Fruit fly (Drosophila melanogaster): ENCODE results near the gene Srrm1.

The Srrm1 gene

dm6 chr3L:13046758-13047157 is 10.1 kb downstream of the Srrm1 start, which contains the start of gene CG11279 (continued):
- TF ChIP-seq CG10543 (GFP tag; optimal IDR thresholded peaks at IDR 0.05), result no peak
- TF ChIP-seq sna (GFP tag; IDR thresholded peaks at IDR 0.05; ENCODE audit: partially characterized antibody), result peak; percentile 54; the same call in 1 of the 2 replicates
- TF ChIP-seq stwl (tag; optimal IDR thresholded peaks at IDR 0.05), result peak; percentile 53
- TF ChIP-seq CG9797 (GFP tag; optimal IDR thresholded peaks at IDR 0.05), result peak; percentile 14
- TF ChIP-seq Neu2 (GFP tag; optimal IDR thresholded peaks at IDR 0.05; ENCODE audit: borderline replicate concordance), result no peak
- TF ChIP-seq Poxn (GFP tag; IDR thresholded peaks at IDR 0.05), result no peak
- TF ChIP-seq CG9437 (GFP tag; optimal IDR thresholded peaks at IDR 0.05), result no peak
- peak; percentile 75 for TF ChIP-seq ato (GFP tag; IDR thresholded peaks at IDR 0.05; ENCODE audit: partially characterized antibody)
- TF ChIP-seq hbn (GFP tag; IDR thresholded peaks at IDR 0.05; ENCODE audit: partially characterized antibody), result peak; percentile 60; the same call in 1 of the 2 replicates
- peak; percentile 37; the same call in 1 of the 3 replicates for TF ChIP-seq knrl (GFP tag; IDR thresholded peaks at IDR 0.05; ENCODE audit: partially characterized antibody)
- TF ChIP-seq CG10274 (GFP tag; optimal IDR thresholded peaks at IDR 0.05), result no peak
- TF ChIP-seq CG42726 (GFP tag; IDR thresholded peaks at IDR 0.05; ENCODE audit: partially characterized antibody), result peak; percentile 39; the same call in 1 of the 2 replicates
- no peak for TF ChIP-seq CG10565 (GFP tag; optimal IDR thresholded peaks at IDR 0.05)
- TF ChIP-seq Hr51 (GFP tag; optimal IDR thresholded peaks at IDR 0.05), result no peak
- TF ChIP-seq CG17186 (GFP tag; optimal IDR thresholded peaks at IDR 0.05), result peak; percentile 12
- peak; percentile 50 for TF ChIP-seq CG1603 (tag; optimal IDR thresholded peaks at IDR 0.05)
- TF ChIP-seq CG7357 (GFP tag; IDR thresholded peaks at IDR 0.05), result no peak
- TF ChIP-seq mld (GFP tag; IDR thresholded peaks at IDR 0.05; ENCODE audit: partially characterized antibody), result 0 out of 3 replicates have a peak, but pooled peaks have one; percentile 29
- peak; percentile 54; the same call in 1 of the 3 replicates for TF ChIP-seq vnd (GFP tag; IDR thresholded peaks at IDR 0.05; ENCODE audit: partially characterized antibody)
- no peak for TF ChIP-seq CG34376 (GFP tag; optimal IDR thresholded peaks at IDR 0.05)
- TF ChIP-seq CG6689 (GFP tag; IDR thresholded peaks at IDR 0.05), result no peak
- no peak for TF ChIP-seq CG32772 (GFP tag; IDR thresholded peaks at IDR 0.05)
- no peak for TF ChIP-seq maf-S (GFP tag; optimal IDR thresholded peaks at IDR 0.05)
- peak; percentile 4 for TF ChIP-seq CG18011 (GFP tag; optimal IDR thresholded peaks at IDR 0.05)
- peak; percentile 31 for TF ChIP-seq CG10267 (tag; optimal IDR thresholded peaks at IDR 0.05)
- no peak for TF ChIP-seq CG8924 (tag; optimal IDR thresholded peaks at IDR 0.05)
- TF ChIP-seq tll (GFP tag; optimal IDR thresholded peaks at IDR 0.05), result no peak
- no peak for TF ChIP-seq Mad (GFP tag; optimal IDR thresholded peaks at IDR 0.05)
- no peak for TF ChIP-seq crp (GFP tag; optimal IDR thresholded peaks at IDR 0.05)
- TF ChIP-seq CG7556 (GFP tag; optimal IDR thresholded peaks at IDR 0.05), result no peak
- TF ChIP-seq Ets97D (GFP tag; optimal IDR thresholded peaks at IDR 0.05), result peak; percentile 37
- TF ChIP-seq psq (GFP tag; optimal IDR thresholded peaks at IDR 0.05), result no peak
- peak; percentile 16 for TF ChIP-seq Sin3A (optimal IDR thresholded peaks at IDR 0.05)
- no peak for TF ChIP-seq NFAT (GFP tag; IDR thresholded peaks at IDR 0.05)
- TF ChIP-seq CG10366 (GFP tag; IDR thresholded peaks at IDR 0.05), result no peak

- peak; percentile 20 for TF ChIP-seq CG7556 (GFP tag; optimal IDR thresholded peaks at IDR 0.05)
- TF ChIP-seq btn (GFP tag; optimal IDR thresholded peaks at IDR 0.05), result no peak
- peak; percentile 1 for TF ChIP-seq grau (tag; optimal IDR thresholded peaks at IDR 0.05)
- no peak for TF ChIP-seq CG13287 (GFP tag; IDR thresholded peaks at IDR 0.05; ENCODE audit: partially characterized antibody)
- no peak for TF ChIP-seq tgo (GFP tag; IDR thresholded peaks at IDR 0.05)
- TF ChIP-seq nmo (GFP tag; optimal IDR thresholded peaks at IDR 0.05), result peak; percentile 30
- peak; percentile 49 for TF ChIP-seq CG18262 (tag; optimal IDR thresholded peaks at IDR 0.05)
- TF ChIP-seq luna (GFP tag; optimal IDR thresholded peaks at IDR 0.05), result no peak
- peak; percentile 61 for TF ChIP-seq fd102C (GFP tag; optimal IDR thresholded peaks at IDR 0.05)
- peak; percentile 67 for TF ChIP-seq dmrt11E (tag; optimal IDR thresholded peaks at IDR 0.05)
- TF ChIP-seq CG32772 (GFP tag; IDR thresholded peaks at IDR 0.05), result peak; percentile 21; the same call in 1 of the 2 replicates
- TF ChIP-seq Ets97D (GFP tag; optimal IDR thresholded peaks at IDR 0.05), result no peak
- no peak for TF ChIP-seq CG2199 (GFP tag; IDR thresholded peaks at IDR 0.05)
- peak; percentile 11 for TF ChIP-seq corto (GFP tag; optimal IDR thresholded peaks at IDR 0.05)
- no peak for TF ChIP-seq CG4360 (GFP tag; IDR thresholded peaks at IDR 0.05)
- no peak for TF ChIP-seq CG2202 (tag; optimal IDR thresholded peaks at IDR 0.05)
- 0 out of 2 replicates have a peak, but pooled peaks have one; percentile 9 for TF ChIP-seq Awh (GFP tag; IDR thresholded peaks at IDR 0.05)
- TF ChIP-seq CG14965 (GFP tag; optimal IDR thresholded peaks at IDR 0.05; ENCODE audit: borderline replicate concordance), result no peak
Measured at dm6 chr3L:13049671-13050070, 13.1 kb downstream of the Srrm1 start.
